Fruit fly (Drosophila melanogaster) Kc167 (cell line): ENCODE measurements around the gene CG6503.

Experiments used
- insv ChIP-seq: fragments of >200 bp; optimal IDR thresholded peaks from 3 replicates; lab custom pipeline; 2018; ENCODE audit warnings: missing external identifiers
- ttk ChIP-seq: sonication (Bioruptor generic); optimal IDR thresholded peaks from 2 replicates; lab custom pipeline; 2017; ENCODE audit warnings: missing external identifiers

dm6 chr3R:26457949-26458348, 33.0 kb upstream of the CG6503 start, which contains the start of gene CG14238:
- TF ChIP-seq ttk (lab: Kevin White, UChicago) (no peak), insv (no peak)
